Fruit fly (Drosophila melanogaster) whole organism, adult: Measurements from ENCODE around the gene CG6276.
A peak's percentile ranks its signal among the peaks of the same experiment; 100 is the strongest.

Source experiments
- CG11617 ChIP-seq: fragments of 200-800 bp; sonication (Bioruptor generic); optimal IDR thresholded peaks from 2 replicates; lab custom pipeline; 2017; ENCODE audit warnings: mild to moderate bottlenecking, missing biosample characterization, missing genetic modification reagents, missing genetic modification characterization
- CG12768 ChIP-seq: fragments of 200-800 bp; sonication (Bioruptor generic); optimal IDR thresholded peaks from 2 replicates; lab custom pipeline; 2017; ENCODE audit warnings: missing biosample characterization, missing genetic modification characterization, mild to moderate bottlenecking, moderate library complexity, missing genetic modification reagents
- CG14711 ChIP-seq: fragments of 200-800 bp; sonication (Bioruptor generic); optimal IDR thresholded peaks from 2 replicates; lab custom pipeline; 2018; ENCODE audit warnings: missing biosample characterization, mild to moderate bottlenecking, missing genetic modification characterization, moderate library complexity
- CG33017 ChIP-seq: fragments of 200-800 bp; sonication (Bioruptor generic); optimal IDR thresholded peaks from 2 replicates; lab custom pipeline; 2018; ENCODE audit warnings: missing biosample characterization, mild to moderate bottlenecking, missing genetic modification characterization, moderate library complexity
- CG5204 ChIP-seq: fragments of 200-800 bp; sonication (Bioruptor generic); optimal IDR thresholded peaks from 2 replicates; lab custom pipeline; 2016; ENCODE audit warnings: missing biosample characterization, missing genetic modification characterization
- Clk ChIP-seq: fragments of 200-800 bp; sonication (Bioruptor generic); optimal IDR thresholded peaks from 2 replicates; lab custom pipeline; 2017; ENCODE audit warnings: missing biosample characterization, missing genetic modification characterization
- Crg-1 ChIP-seq: fragments of 200-800 bp; sonication (Bioruptor generic); optimal IDR thresholded peaks from 2 replicates; lab custom pipeline; 2016; ENCODE audit warnings: missing biosample characterization, missing genetic modification characterization
- Hr96 ChIP-seq: fragments of 200-800 bp; sonication (Bioruptor generic); optimal IDR thresholded peaks from 2 replicates; lab custom pipeline; 2016; ENCODE audit warnings: missing biosample characterization, missing genetic modification characterization
- bab1 ChIP-seq: fragments of 200-800 bp; sonication (Bioruptor generic); optimal IDR thresholded peaks from 3 replicates; lab custom pipeline; 2019; ENCODE audit warnings: missing biosample characterization, mild to moderate bottlenecking, missing genetic modification characterization, moderate library complexity
- kay ChIP-seq: fragments of 200-800 bp; sonication (Bioruptor generic); peaks from one replicate; lab custom pipeline; 2016; ENCODE audit warnings: missing biosample characterization, missing genetic modification characterization, borderline replicate concordance
- pad ChIP-seq: fragments of 200-800 bp; sonication (Bioruptor generic); optimal IDR thresholded peaks from 3 replicates; lab custom pipeline; 2017; ENCODE audit warnings: missing biosample characterization, missing genetic modification characterization, mild to moderate bottlenecking, moderate library complexity, missing genetic modification reagents
- toe ChIP-seq: fragments of 200-800 bp; sonication (Bioruptor generic); optimal IDR thresholded peaks from 2 replicates; lab custom pipeline; 2016; ENCODE audit warnings: missing biosample characterization, missing genetic modification characterization

dm6 chr3R:15286693-15287041 lies 33.2 kb downstream of the CG6276 start:
- no peak for TF ChIP-seq Hr96 (GFP tag; lab: Kevin White, UChicago)
- no peak for TF ChIP-seq Crg-1 (GFP tag; lab: Kevin White, UChicago)
- TF ChIP-seq pad: peak; percentile 93
- peak; percentile 11 for TF ChIP-seq kay (GFP tag; lab: Kevin White, UChicago)
- no peak for TF ChIP-seq CG14711 (tag; lab: Kevin White, UChicago)
- TF ChIP-seq CG11617: no peak
- no peak for TF ChIP-seq CG5204 (GFP tag; lab: Kevin White, UChicago)
- TF ChIP-seq toe (GFP tag; lab: Kevin White, UChicago): no peak
- no peak for TF ChIP-seq CG12768 (GFP tag; lab: Kevin White, UChicago)
- TF ChIP-seq bab1 (GFP tag; lab: Kevin White, UChicago): no peak
- TF ChIP-seq CG33017: no peak
- TF ChIP-seq Clk (GFP tag; lab: Kevin White, UChicago): no peak
